Worm (Caenorhabditis elegans) whole organism, midembryonic: ENCODE results near the gene nhr-19.

Experiments
- T22C8.4 ChIP-seq: fragments of 200-800 bp; sonication (Bioruptor generic); IDR thresholded peaks from 2 replicates; pipeline ENCODE4 v1.3.6; 2022; ENCODE audit warnings: missing genetic modification characterization, missing compliant biosample characterization
- cog-1 ChIP-seq: sonication (generic microtip); optimal IDR thresholded peaks from 2 replicates; lab custom pipeline; 2016; ENCODE audit warnings: missing genetic modification characterization, missing compliant biosample characterization
- flt-1 ChIP-seq: fragments of 200-800 bp; sonication (Bioruptor generic); IDR thresholded peaks from 2 replicates; pipeline ENCODE4 v1.3.6; 2022; ENCODE audit warnings: missing genetic modification characterization, missing compliant biosample characterization
- klf-2 ChIP-seq: fragments of 200-800 bp; sonication (Bioruptor generic); conservative IDR thresholded peaks from 2 replicates; pipeline ENCODE4 v1.3.6; 2022; ENCODE audit warnings: missing genetic modification reagents, missing genetic modification characterization, missing compliant biosample characterization
- med-1 ChIP-seq: sonication (generic microtip); optimal IDR thresholded peaks from 2 replicates; lab custom pipeline; 2017; ENCODE audit warnings: missing genetic modification characterization, mild to moderate bottlenecking, missing compliant biosample characterization, antibody characterized with exemption, missing genetic modification reagents; ENCODE audit not compliant: insufficient read depth
- ref-1 ChIP-seq: fragments of 200-800 bp; sonication (Bioruptor generic); conservative IDR thresholded peaks from 2 replicates; pipeline ENCODE4 v1.3.6; 2022; ENCODE audit warnings: missing genetic modification reagents, missing genetic modification characterization, missing compliant biosample characterization
- tab-1 ChIP-seq: fragments of 200-800 bp; sonication (Bioruptor generic); IDR thresholded peaks from 2 replicates; pipeline ENCODE4 v1.3.6; 2022; ENCODE audit warnings: missing genetic modification characterization, missing compliant biosample characterization
- ztf-23 ChIP-seq: fragments of 200-800 bp; sonication (Bioruptor generic); IDR thresholded peaks from 2 replicates; pipeline ENCODE4 v1.3.6; 2022; ENCODE audit warnings: missing genetic modification reagents, missing genetic modification characterization, missing compliant biosample characterization
- ztf-29 ChIP-seq: fragments of 200-800 bp; sonication (Bioruptor generic); IDR thresholded peaks from 2 replicates; pipeline ENCODE4 v1.3.6; 2022; ENCODE audit warnings: missing genetic modification reagents, missing genetic modification characterization, missing compliant biosample characterization

nhr-19 gene

DNA sequence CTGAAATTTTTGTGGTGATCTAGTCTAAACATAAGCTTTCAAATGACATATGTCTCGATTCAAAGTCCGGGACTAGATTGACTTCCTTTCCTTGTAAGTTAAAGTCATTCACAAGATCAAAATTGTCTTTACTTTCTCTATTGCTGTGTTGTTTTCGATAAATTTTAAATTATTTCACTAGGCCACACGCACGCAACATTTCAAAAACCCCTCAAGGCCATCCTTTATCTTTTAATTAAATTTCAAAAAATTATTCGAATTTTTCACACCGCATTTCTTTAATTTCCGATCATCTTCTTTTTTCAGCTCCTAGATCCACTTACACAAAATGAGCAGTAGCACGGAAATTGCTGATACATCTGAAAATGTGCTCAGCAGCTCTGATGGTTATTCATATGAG is 31.0 kb upstream of the nhr-19 start, which contains the start of gene ZK1307.7:
TSS of gene ZK1307.7 (plus strand) at position 301 of the 400 bp plus-strand sequence.
- no peak for TF ChIP-seq ztf-23 (GFP tag; lab: Robert Waterston, UW)
- TF ChIP-seq cog-1 (tag; lab: Kevin White, UChicago), result no peak
- TF ChIP-seq med-1 (GFP tag; lab: Kevin White, UChicago), result no peak
- TF ChIP-seq ref-1 (GFP tag; lab: Robert Waterston, UW), result no peak
- no peak for TF ChIP-seq ztf-29 (GFP tag; lab: Robert Waterston, UW)
- no peak for TF ChIP-seq tab-1 (GFP tag; lab: Robert Waterston, UW)
- no peak for TF ChIP-seq T22C8.4 (GFP tag; lab: Robert Waterston, UW)
- no peak for TF ChIP-seq klf-2 (GFP tag; lab: Robert Waterston, UW)
- no peak for TF ChIP-seq flt-1 (GFP tag; lab: Robert Waterston, UW)

DNA sequence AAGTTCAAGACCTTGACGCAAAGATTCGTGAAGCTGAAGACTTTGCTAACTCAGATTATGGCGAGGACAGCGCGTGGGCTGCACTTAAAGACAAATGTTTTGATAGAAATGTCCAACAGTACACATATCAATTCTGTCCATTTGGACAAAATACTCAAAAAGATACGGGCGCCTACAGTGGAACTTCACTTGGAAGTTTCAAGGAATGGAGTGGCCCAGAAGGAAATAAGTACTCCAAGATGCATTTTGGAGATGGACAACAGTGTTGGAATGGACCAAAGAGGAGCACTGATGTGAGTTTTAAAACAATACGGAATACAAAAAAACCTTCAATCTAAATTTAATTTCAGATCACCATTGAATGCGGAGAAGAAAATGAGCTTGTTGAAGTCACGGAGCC is 20.6 kb upstream of the nhr-19 start:
- TF ChIP-seq ztf-29 (GFP tag; lab: Robert Waterston, UW), result no peak
- no peak for TF ChIP-seq ref-1 (GFP tag; lab: Robert Waterston, UW)
- no peak for TF ChIP-seq ztf-23 (GFP tag; lab: Robert Waterston, UW)
- TF ChIP-seq T22C8.4 (GFP tag; lab: Robert Waterston, UW), result no peak
- no peak for TF ChIP-seq tab-1 (GFP tag; lab: Robert Waterston, UW)
- TF ChIP-seq cog-1 (tag; lab: Kevin White, UChicago), result no peak

ce11 chrII:9624110-9624695 is 18.9 kb upstream of the nhr-19 start, which contains the start of the genes dnj-20 and ZK1307.8:
dnj-20 (minus strand) TSS chrII:9624176.
ZK1307.8 (plus strand) TSS chrII:9624613.
- no peak for TF ChIP-seq tab-1 (GFP tag; lab: Robert Waterston, UW)
- TF ChIP-seq cog-1 (tag; lab: Kevin White, UChicago), result no peak
- no peak for TF ChIP-seq T22C8.4 (GFP tag; lab: Robert Waterston, UW)
- TF ChIP-seq klf-2 (GFP tag; lab: Robert Waterston, UW), result no peak
- no peak for TF ChIP-seq ref-1 (GFP tag; lab: Robert Waterston, UW)
- no peak for TF ChIP-seq med-1 (GFP tag; lab: Kevin White, UChicago)
- TF ChIP-seq ztf-29 (GFP tag; lab: Robert Waterston, UW), result no peak
- no peak for TF ChIP-seq flt-1 (GFP tag; lab: Robert Waterston, UW)
- TF ChIP-seq ztf-23 (GFP tag; lab: Robert Waterston, UW), result no peak

DNA sequence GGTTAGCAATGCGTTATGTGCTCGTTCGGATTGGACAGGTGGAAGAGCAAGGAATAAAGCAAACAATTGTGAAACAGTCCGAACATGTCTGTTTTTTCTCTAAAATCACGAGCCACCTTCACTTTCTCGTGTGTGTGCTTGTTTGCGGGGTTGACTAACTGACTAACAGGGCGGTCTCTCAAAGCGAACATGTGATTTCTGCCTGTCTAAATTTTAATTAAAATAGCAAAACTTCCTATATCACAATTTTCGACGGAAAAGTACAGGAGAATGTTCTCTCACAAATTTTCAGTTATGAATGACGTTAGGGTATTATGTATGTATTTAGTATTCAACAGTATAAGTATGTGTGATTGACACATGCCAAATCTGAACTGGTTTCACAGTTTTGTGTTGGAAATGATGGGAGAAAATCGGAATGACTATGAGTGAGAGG is 16.6 kb upstream of the nhr-19 start:
- no peak for TF ChIP-seq T22C8.4 (GFP tag; lab: Robert Waterston, UW)
- no peak for TF ChIP-seq tab-1 (GFP tag; lab: Robert Waterston, UW)
- no peak for TF ChIP-seq cog-1 (tag; lab: Kevin White, UChicago)
- no peak for TF ChIP-seq klf-2 (GFP tag; lab: Robert Waterston, UW)
- TF ChIP-seq med-1 (GFP tag; lab: Kevin White, UChicago), result no peak
- no peak for TF ChIP-seq ref-1 (GFP tag; lab: Robert Waterston, UW)
- no peak for TF ChIP-seq flt-1 (GFP tag; lab: Robert Waterston, UW)
- TF ChIP-seq ztf-29 (GFP tag; lab: Robert Waterston, UW), result no peak
- TF ChIP-seq ztf-23 (GFP tag; lab: Robert Waterston, UW), result no peak

DNA sequence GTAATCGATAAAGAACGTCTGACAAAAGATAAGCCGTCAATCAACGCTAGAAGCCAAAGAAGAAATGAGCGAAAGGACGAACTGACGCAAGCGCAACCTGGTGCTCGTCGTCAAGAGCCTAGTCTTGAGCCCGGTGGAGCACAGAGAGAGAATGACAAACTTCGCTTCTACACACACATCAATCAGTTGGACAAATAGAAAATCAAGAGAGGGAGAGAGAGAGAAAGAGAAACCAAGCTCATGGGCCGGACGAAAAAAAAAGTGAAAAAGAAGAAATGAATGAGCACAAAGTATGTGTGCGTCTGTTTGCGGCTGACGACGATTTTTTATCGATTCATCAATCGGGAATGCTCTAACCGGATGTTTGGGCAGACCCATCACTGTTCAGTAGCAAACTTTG is 15.8 kb upstream of the nhr-19 start:
- TF ChIP-seq ref-1 (GFP tag; lab: Robert Waterston, UW), result no peak
- TF ChIP-seq ztf-23 (GFP tag; lab: Robert Waterston, UW), result no peak
- no peak for TF ChIP-seq klf-2 (GFP tag; lab: Robert Waterston, UW)
- TF ChIP-seq tab-1 (GFP tag; lab: Robert Waterston, UW), result no peak
- no peak for TF ChIP-seq flt-1 (GFP tag; lab: Robert Waterston, UW)

- TF ChIP-seq ztf-23 (GFP tag; lab: Robert Waterston, UW) (no peak), tab-1 (GFP tag; lab: Robert Waterston, UW) (no peak), T22C8.4 (GFP tag; lab: Robert Waterston, UW) (no peak), med-1 (GFP tag; lab: Kevin White, UChicago) (no peak), klf-2 (GFP tag; lab: Robert Waterston, UW) (no peak), flt-1 (GFP tag; lab: Robert Waterston, UW) (no peak), ztf-29 (GFP tag; lab: Robert Waterston, UW) (no peak), cog-1 (tag; lab: Kevin White, UChicago) (no peak), ref-1 (GFP tag; lab: Robert Waterston, UW) (no peak)
Observed at ce11 chrII:9620616-9621015, 15.3 kb upstream of the nhr-19 start.

- no peak for TF ChIP-seq med-1 (GFP tag; lab: Kevin White, UChicago)
- TF ChIP-seq T22C8.4 (GFP tag; lab: Robert Waterston, UW), result no peak
- no peak for TF ChIP-seq klf-2 (GFP tag; lab: Robert Waterston, UW)
Observed at ce11 chrII:9619995-9620535, 14.7 kb upstream of the nhr-19 start.

- TF ChIP-seq tab-1 (GFP tag; lab: Robert Waterston, UW), result no peak
- 0 out of 2 replicates have a peak, but pooled peaks have one; percentile 44 for TF ChIP-seq ztf-23 (GFP tag; lab: Robert Waterston, UW)
- no peak for TF ChIP-seq klf-2 (GFP tag; lab: Robert Waterston, UW)
- TF ChIP-seq flt-1 (GFP tag; lab: Robert Waterston, UW), result peak; percentile 50; the same call in 1 of the 2 replicates
- no peak for TF ChIP-seq ref-1 (GFP tag; lab: Robert Waterston, UW)
- TF ChIP-seq cog-1 (tag; lab: Kevin White, UChicago), result peak; percentile 72
- TF ChIP-seq med-1 (GFP tag; lab: Kevin White, UChicago), result no peak
- TF ChIP-seq T22C8.4 (GFP tag; lab: Robert Waterston, UW), result 0 out of 2 replicates have a peak, but pooled peaks have one; percentile 27
- no peak for TF ChIP-seq ztf-29 (GFP tag; lab: Robert Waterston, UW)
Observed at ce11 chrII:9619402-9619862, 14.1 kb upstream of the nhr-19 start.
